Fruit fly (Drosophila melanogaster): ENCODE measurements around the gene cact.

Gene cact

DNA sequence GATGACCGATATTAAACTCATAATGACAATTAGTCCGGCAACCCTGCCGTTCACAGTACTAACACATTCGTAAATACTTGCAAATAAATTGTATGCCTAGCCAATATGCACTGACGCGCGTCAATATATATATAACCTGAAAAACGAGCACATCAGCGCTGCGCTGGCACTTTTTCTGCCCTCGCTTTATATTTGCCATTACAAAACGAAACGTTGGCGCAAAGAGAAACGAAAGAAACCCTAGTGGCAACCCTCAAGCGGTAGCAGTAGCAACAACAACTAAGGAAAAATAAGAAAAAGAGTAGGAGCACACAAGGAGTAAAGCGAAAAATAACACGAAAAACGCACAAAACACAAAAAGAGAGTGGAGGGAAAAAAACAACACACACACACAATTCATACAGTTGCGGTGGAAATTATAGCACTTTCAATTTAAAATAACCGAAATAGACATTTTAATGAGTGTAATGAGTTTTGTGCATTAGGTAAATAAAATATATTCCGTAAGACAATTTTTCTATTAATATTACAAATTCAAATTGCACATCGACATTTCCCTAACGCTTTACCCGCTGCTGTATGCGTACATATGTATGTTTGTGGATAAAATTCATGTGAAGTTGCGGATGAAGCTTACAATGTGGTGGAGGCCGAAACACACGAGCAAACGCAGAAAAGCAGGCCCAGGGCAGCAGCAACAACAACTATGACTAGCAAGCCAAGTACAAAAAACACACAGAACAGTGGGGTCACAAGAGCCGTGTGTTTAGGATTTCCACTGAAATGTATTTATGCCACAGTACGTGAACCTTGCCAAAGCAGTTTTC is 24.9 kb upstream of the cact start (continued):
- TF ChIP-seq CG4360 (GFP tag; IDR thresholded peaks at IDR 0.05) = peak; percentile 84
- peak; percentile 93 for TF ChIP-seq GATAe (GFP tag; conservative IDR thresholded peaks at IDR 0.05)
- no peak for TF ChIP-seq ato (GFP tag; IDR thresholded peaks at IDR 0.05; ENCODE audit: partially characterized antibody)
- peak; percentile 97 for TF ChIP-seq pnt (GFP tag; optimal IDR thresholded peaks at IDR 0.05)
- peak; percentile 99 for TF ChIP-seq CG8924 (tag; optimal IDR thresholded peaks at IDR 0.05)
- TF ChIP-seq cato (GFP tag; optimal IDR thresholded peaks at IDR 0.05; ENCODE audit: borderline replicate concordance) = peak; percentile 96
- TF ChIP-seq CG8478 (optimal IDR thresholded peaks at IDR 0.05) = no peak
- peak; percentile 96 for TF ChIP-seq CG7357 (GFP tag; IDR thresholded peaks at IDR 0.05)
- peak; percentile 75 for TF ChIP-seq CG15479 (GFP tag; optimal IDR thresholded peaks at IDR 0.05)
- peak; percentile 92 for TF ChIP-seq fd102C (GFP tag; optimal IDR thresholded peaks at IDR 0.05)
- peak; percentile 25 for TF ChIP-seq pzg (GFP tag; optimal IDR thresholded peaks at IDR 0.05)
- TF ChIP-seq odd (GFP tag; optimal IDR thresholded peaks at IDR 0.05) = peak; percentile 99
- no peak for TF ChIP-seq sc (optimal IDR thresholded peaks at IDR 0.05)
- TF ChIP-seq sc (GFP tag; optimal IDR thresholded peaks at IDR 0.05) = peak; percentile 98
- no peak for TF ChIP-seq CG6791 (GFP tag; IDR thresholded peaks at IDR 0.05; ENCODE audit: partially characterized antibody)
- peak; percentile 34 for TF ChIP-seq Sin3A (optimal IDR thresholded peaks at IDR 0.05)
- TF ChIP-seq Myb (GFP tag; optimal IDR thresholded peaks at IDR 0.05) = peak; percentile 90
- TF ChIP-seq CG6683 (GFP tag; optimal IDR thresholded peaks at IDR 0.05) = peak; percentile 98
- TF ChIP-seq chinmo (GFP tag; IDR thresholded peaks at IDR 0.05; ENCODE audit: partially characterized antibody) = 0 out of 4 replicates have a peak, but pooled peaks have one; percentile 46
- peak; percentile 99 for TF ChIP-seq bcd (GFP tag; optimal IDR thresholded peaks at IDR 0.05)
- peak; percentile 100 for TF ChIP-seq vvl (GFP tag; IDR thresholded peaks at IDR 0.05)
- TF ChIP-seq Antp (GFP tag; optimal IDR thresholded peaks at IDR 0.05) = peak; percentile 97
- peak; percentile 99 for TF ChIP-seq CG1233 (GFP tag; optimal IDR thresholded peaks at IDR 0.05)
- peak; percentile 99 for TF ChIP-seq CG8388 (GFP tag; optimal IDR thresholded peaks at IDR 0.05)
- TF ChIP-seq CG3163 (GFP tag; optimal IDR thresholded peaks at IDR 0.05) = peak; percentile 89
- peak; percentile 98 for TF ChIP-seq ttk (GFP tag; IDR thresholded peaks at IDR 0.05)
- peak; percentile 99 for TF ChIP-seq CG10209 (GFP tag; optimal IDR thresholded peaks at IDR 0.05)
- peak; percentile 99 for TF ChIP-seq salm (tag; optimal IDR thresholded peaks at IDR 0.05)
- TF ChIP-seq CG17912 (GFP tag; optimal IDR thresholded peaks at IDR 0.05) = peak; percentile 95
- TF ChIP-seq sens-2 (GFP tag; IDR thresholded peaks at IDR 0.05) = peak; percentile 99
- TF ChIP-seq ftz-f1 (GFP tag; optimal IDR thresholded peaks at IDR 0.05) = peak; percentile 90
- peak; percentile 99 for TF ChIP-seq CG12299 (tag; optimal IDR thresholded peaks at IDR 0.05)
- TF ChIP-seq tup (GFP tag; optimal IDR thresholded peaks at IDR 0.05) = peak; percentile 96
- peak; percentile 99 for TF ChIP-seq seq (GFP tag; IDR thresholded peaks at IDR 0.05)
- peak; percentile 99 for TF ChIP-seq CG3847 (GFP tag; IDR thresholded peaks at IDR 0.05)
- no peak for TF ChIP-seq D (optimal IDR thresholded peaks at IDR 0.05)
- peak; percentile 99 for TF ChIP-seq D (GFP tag; optimal IDR thresholded peaks at IDR 0.05)
- TF ChIP-seq lab (GFP tag; optimal IDR thresholded peaks at IDR 0.05) = peak; percentile 100
- TF ChIP-seq CG18262 (tag; optimal IDR thresholded peaks at IDR 0.05) = peak; percentile 99
- peak; percentile 99 for TF ChIP-seq Ssrp (tag; optimal IDR thresholded peaks at IDR 0.05)
- TF ChIP-seq btn (GFP tag; optimal IDR thresholded peaks at IDR 0.05) = peak; percentile 97
- TF ChIP-seq Oaz (GFP tag; IDR thresholded peaks at IDR 0.05) = peak; percentile 99
- peak; percentile 88 for TF ChIP-seq p53 (GFP tag; optimal IDR thresholded peaks at IDR 0.05)
- peak; percentile 99 for TF ChIP-seq CG32532 (GFP tag; IDR thresholded peaks at IDR 0.05)
- TF ChIP-seq wdn (GFP tag; IDR thresholded peaks at IDR 0.05) = peak; percentile 98
- peak; percentile 99 for TF ChIP-seq fd96Cb (tag; optimal IDR thresholded peaks at IDR 0.05)
- TF ChIP-seq Ets65A (GFP tag) = peak; percentile 100
- TF ChIP-seq D19B (GFP tag; optimal IDR thresholded peaks at IDR 0.05) = peak; percentile 96
- TF ChIP-seq Elba2 (GFP tag; optimal IDR thresholded peaks at IDR 0.05) = peak; percentile 72
- TF ChIP-seq zfh1 (GFP tag; IDR thresholded peaks at IDR 0.05) = peak; percentile 99

Measured in whole organism, embryonic.